In genomic region chr3R:24234162-24234529, dm6 we compare ENCODE assay signal across 4 fruit fly cellular contexts.
TF ChIP-seq lines count a peak whose summit lies in the region.

No protein-coding gene starts in this region.

- no peak for TF ChIP-seq CTCF in whole organism, embryonic (GFP tag; optimal IDR thresholded peaks at IDR 0.05; lab: Kevin White, UChicago)

TF ChIP-seq in Kc167, 6 proteins besides CTCF, POLR2A, EP300 and RAD21:
- peak; percentile 53 for TF ChIP-seq psq (optimal IDR thresholded peaks at IDR 0.05; lab: Kevin White, UChicago)
- TF ChIP-seq Myc (optimal IDR thresholded peaks at IDR 0.05; lab: Kevin White, UChicago): no peak

TF ChIP-seq in whole organism, embryonic, 481 proteins besides CTCF, POLR2A, EP300 and RAD21:
- TF ChIP-seq CG4360 (GFP tag; IDR thresholded peaks at IDR 0.05; lab: Robert Waterston, UW) (0 out of 2 replicates have a peak, but pooled peaks have one; percentile 57), sens (GFP tag; lab: Kevin White, UChicago) (peak; percentile 16), da (GFP tag; optimal IDR thresholded peaks at IDR 0.05; lab: Kevin White, UChicago) (no peak), cg (GFP tag; optimal IDR thresholded peaks at IDR 0.05; lab: Kevin White, UChicago) (peak; percentile 59), cad (GFP tag; optimal IDR thresholded peaks at IDR 0.05; lab: Kevin White, UChicago) (no peak), CG8478 (optimal IDR thresholded peaks at IDR 0.05; lab: Kevin White, UChicago) (peak; percentile 29), sqz (GFP tag; optimal IDR thresholded peaks at IDR 0.05; lab: Kevin White, UChicago) (no peak), corto (GFP tag; optimal IDR thresholded peaks at IDR 0.05; lab: Kevin White, UChicago) (peak; percentile 11), bigmax (GFP tag; optimal IDR thresholded peaks at IDR 0.05; lab: Kevin White, UChicago) (peak; percentile 16), CG12299 (tag; optimal IDR thresholded peaks at IDR 0.05; lab: Kevin White, UChicago) (no peak), CG17385 (GFP tag; optimal IDR thresholded peaks at IDR 0.05; lab: Kevin White, UChicago) (peak; percentile 44), amos (GFP tag; IDR thresholded peaks at IDR 0.05; lab: Robert Waterston, UW; ENCODE audit: partially characterized antibody) (no peak), CG12155 (GFP tag; optimal IDR thresholded peaks at IDR 0.05; lab: Kevin White, UChicago) (peak; percentile 53), CG5953 (GFP tag; IDR thresholded peaks at IDR 0.05; lab: Robert Waterston, UW) (no peak)

TF ChIP-seq in whole organism, pupa, 21 proteins besides CTCF, POLR2A, EP300 and RAD21:
- TF ChIP-seq gl (tag; optimal IDR thresholded peaks at IDR 0.05; lab: Kevin White, UChicago) (no peak), CG10348 (GFP tag; IDR thresholded peaks at IDR 0.05; lab: Robert Waterston, UW) (no peak), fd96Ca (GFP tag; IDR thresholded peaks at IDR 0.05; lab: Robert Waterston, UW) (no peak), Ets98B (GFP tag; IDR thresholded peaks at IDR 0.05; lab: Robert Waterston, UW) (no peak), Pif1A (GFP tag; optimal IDR thresholded peaks at IDR 0.05; lab: Kevin White, UChicago) (no peak), EcR (GFP tag; optimal IDR thresholded peaks at IDR 0.05; lab: Kevin White, UChicago) (peak; percentile 80), CG8159 (tag; optimal IDR thresholded peaks at IDR 0.05; lab: Kevin White, UChicago) (no peak), Snoo (tag; optimal IDR thresholded peaks at IDR 0.05; lab: Kevin White, UChicago) (no peak), CG12605 (GFP tag; IDR thresholded peaks at IDR 0.05; lab: Robert Waterston, UW) (0 out of 2 replicates have a peak, but pooled peaks have one; percentile 7), CG8301 (tag; optimal IDR thresholded peaks at IDR 0.05; lab: Kevin White, UChicago) (no peak), CG14655 (GFP tag; optimal IDR thresholded peaks at IDR 0.05; lab: Kevin White, UChicago) (no peak)
TF ChIP-seq in whole organism, pupa: peak in this region for 2.

TF ChIP-seq in whole organism, wandering third instar larva, 38 proteins besides CTCF, POLR2A, EP300 and RAD21:
- TF ChIP-seq psq (GFP tag; optimal IDR thresholded peaks at IDR 0.05; lab: Kevin White, UChicago): peak; percentile 69
- no peak for TF ChIP-seq Dfd (GFP tag; optimal IDR thresholded peaks at IDR 0.05; lab: Kevin White, UChicago)
- TF ChIP-seq pan (optimal IDR thresholded peaks at IDR 0.05; lab: Kevin White, UChicago): no peak
- TF ChIP-seq Rel (GFP tag; optimal IDR thresholded peaks at IDR 0.05; lab: Kevin White, UChicago): no peak
- peak; percentile 7 for TF ChIP-seq Rel (tag; optimal IDR thresholded peaks at IDR 0.05; lab: Kevin White, UChicago)
